Fruit fly (Drosophila melanogaster): ENCODE results near the gene CG5910.

DNA sequence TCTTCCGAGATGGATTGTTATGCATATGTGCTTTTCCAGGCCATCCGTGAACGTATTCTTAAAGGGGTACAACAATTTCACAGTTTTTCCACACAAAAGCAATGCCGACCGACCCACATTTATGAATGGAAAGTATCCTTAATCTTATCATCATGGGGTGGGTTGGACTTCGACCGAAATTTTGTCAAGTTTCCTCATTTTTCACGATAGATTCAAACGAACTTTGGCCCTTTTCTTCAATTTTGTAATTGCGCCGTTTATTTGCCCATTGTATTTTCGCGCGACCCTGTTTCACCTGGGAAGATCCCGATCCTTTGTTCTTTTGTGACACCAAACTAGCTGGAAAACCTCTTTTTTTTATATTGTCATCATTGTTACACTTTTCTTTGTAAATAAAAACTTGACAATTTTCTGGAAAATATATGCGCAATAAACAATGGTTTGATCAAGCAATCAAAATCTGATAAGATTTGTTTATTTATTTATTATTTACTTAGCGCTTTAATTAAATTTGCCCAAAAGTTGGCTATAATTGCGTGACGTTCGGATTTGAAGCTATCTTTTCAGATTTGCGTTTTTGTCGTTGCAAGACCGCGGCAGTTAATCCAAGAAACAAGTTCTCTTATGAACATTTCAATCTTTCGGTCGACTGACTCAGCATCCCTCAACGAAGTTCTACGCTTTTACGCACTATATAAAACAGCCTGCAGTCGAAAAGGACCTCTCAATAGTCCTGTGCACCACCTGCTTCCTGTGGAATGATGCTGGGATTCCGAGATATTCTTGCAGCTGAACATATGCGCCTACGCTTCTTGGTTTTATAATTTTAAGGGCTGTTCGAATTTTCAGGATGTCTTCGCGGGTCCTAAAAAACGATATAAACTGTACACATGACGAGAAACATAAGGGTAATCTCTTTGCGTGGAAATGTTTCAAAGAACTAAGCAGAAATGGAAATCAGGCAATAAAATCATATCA is 36.0 kb upstream of the CG5910 start:
- no peak for TF ChIP-seq pan (optimal IDR thresholded peaks at IDR 0.05)
- no peak for TF ChIP-seq OdsH (GFP tag; optimal IDR thresholded peaks at IDR 0.05)
- no peak for TF ChIP-seq psq (GFP tag; optimal IDR thresholded peaks at IDR 0.05)
- no peak for TF ChIP-seq Jra (GFP tag; optimal IDR thresholded peaks at IDR 0.05)
- TF ChIP-seq brk (GFP tag; optimal IDR thresholded peaks at IDR 0.05): no peak
- no peak for TF ChIP-seq h (GFP tag; optimal IDR thresholded peaks at IDR 0.05)
- no peak for TF ChIP-seq lola (GFP tag; optimal IDR thresholded peaks at IDR 0.05)
- peak; percentile 14 for TF ChIP-seq Sp1 (GFP tag; optimal IDR thresholded peaks at IDR 0.05)
- TF ChIP-seq dl (GFP tag; optimal IDR thresholded peaks at IDR 0.05; ENCODE audit: insufficient read depth in 1 of 2, partially characterized antibody in 2 of 2): no peak
- no peak for TF ChIP-seq Dfd (GFP tag; optimal IDR thresholded peaks at IDR 0.05)
